Worm (Caenorhabditis elegans) whole organism, young adult: ENCODE results near the gene C06E7.88.

ENCODE experiments used
- B0261.1 ChIP-seq: sonication (generic microtip); optimal IDR thresholded peaks from 2 replicates; lab custom pipeline; 2016; ENCODE audit warnings: mild to moderate bottlenecking, missing genetic modification characterization, moderate library complexity, missing compliant biosample characterization
- C17E4.6 ChIP-seq: fragments of 200-800 bp; sonication (Bioruptor generic); IDR thresholded peaks from 2 replicates; pipeline ENCODE4 v1.3.6; 2022; ENCODE audit warnings: missing genetic modification reagents, missing genetic modification characterization, missing compliant biosample characterization
- F22D6.2 ChIP-seq: sonication (generic microtip); optimal IDR thresholded peaks from 2 replicates; lab custom pipeline; 2016; ENCODE audit warnings: mild to moderate bottlenecking, missing genetic modification characterization, missing compliant biosample characterization
- F33H1.4 ChIP-seq: fragments of 200-800 bp; sonication (Bioruptor generic); IDR thresholded peaks from 2 replicates; pipeline ENCODE4 v1.3.6; 2022; ENCODE audit warnings: missing genetic modification reagents, missing genetic modification characterization, missing compliant biosample characterization
- Y56A3A.18 ChIP-seq: fragments of 200-800 bp; sonication (Bioruptor generic); IDR thresholded peaks from 2 replicates; pipeline ENCODE4 v1.3.6; 2022; ENCODE audit warnings: missing genetic modification reagents, missing genetic modification characterization, missing compliant biosample characterization
- ZK185.1 ChIP-seq: sonication (generic microtip); optimal IDR thresholded peaks from 2 replicates; lab custom pipeline; 2016; ENCODE audit warnings: mild to moderate bottlenecking, missing genetic modification characterization, missing compliant biosample characterization; ENCODE audit not compliant: poor library complexity, severe bottlenecking
- akir-1 ChIP-seq: fragments of 200-800 bp; sonication (Bioruptor generic); optimal IDR thresholded peaks from 2 replicates; lab custom pipeline; 2018; ENCODE audit warnings: mild to moderate bottlenecking, missing genetic modification characterization, moderate library complexity, missing compliant biosample characterization
- attf-5 ChIP-seq: fragments of 200-800 bp; sonication (Bioruptor generic); optimal IDR thresholded peaks from 2 replicates; lab custom pipeline; 2018; ENCODE audit warnings: mild to moderate bottlenecking, missing genetic modification characterization, missing compliant biosample characterization
- bed-1 ChIP-seq: fragments of 200-800 bp; sonication (Bioruptor generic); IDR thresholded peaks from 2 replicates; pipeline ENCODE4 v1.3.6; 2022; ENCODE audit warnings: missing genetic modification reagents, missing genetic modification characterization, missing compliant biosample characterization
- cebp-1 ChIP-seq, 2 experiments: fragments of 200-800 bp in 1 of 2; sonication (Bioruptor generic) in 1 of 2; sonication (generic microtip) in 1 of 2; IDR thresholded peaks in 1 of 2; optimal IDR thresholded peaks in 1 of 2; 2 replicates each; pipeline versions ENCODE4 v1.3.6 to Lab custom; 2017 to 2022; ENCODE audit warnings: missing compliant biosample characterization in 2 of 2, missing genetic modification characterization in 2 of 2, mild to moderate bottlenecking in 1 of 2, missing genetic modification reagents in 1 of 2, moderate library complexity in 1 of 2
- cebp-2 ChIP-seq: fragments of 200-800 bp; sonication (Bioruptor generic); IDR thresholded peaks from 2 replicates; pipeline ENCODE4 v1.3.6; 2022; ENCODE audit warnings: missing genetic modification characterization, missing compliant biosample characterization
- ceh-100 ChIP-seq: fragments of 200-800 bp; sonication (Bioruptor generic); IDR thresholded peaks from 2 replicates; pipeline ENCODE4 v1.3.6; 2022; ENCODE audit warnings: missing genetic modification reagents, missing genetic modification characterization, missing compliant biosample characterization
- ceh-40 ChIP-seq: fragments of 200-800 bp; sonication (Bioruptor generic); IDR thresholded peaks from 2 replicates; pipeline ENCODE4 v1.3.6; 2022; ENCODE audit warnings: missing genetic modification characterization, missing compliant biosample characterization
- die-1 ChIP-seq: sonication (generic microtip); optimal IDR thresholded peaks from 2 replicates; lab custom pipeline; 2016; ENCODE audit warnings: missing genotype, mild to moderate bottlenecking, missing genetic modification characterization, missing compliant biosample characterization
- dox-1 ChIP-seq: fragments of 200-800 bp; sonication (Bioruptor generic); IDR thresholded peaks from 2 replicates; pipeline ENCODE4 v1.3.6; 2022; ENCODE audit warnings: missing genetic modification reagents, missing genetic modification characterization, missing compliant biosample characterization
- efl-1 ChIP-seq: fragments of 150-350 bp; optimal IDR thresholded peaks from 2 replicates; lab custom pipeline; 2014; ENCODE audit warnings: missing biosample characterization, missing genetic modification reagents, missing genetic modification characterization
- him-1 ChIP-seq: sonication (generic microtip); optimal IDR thresholded peaks from 2 replicates; lab custom pipeline; 2016; ENCODE audit warnings: missing genotype, missing genetic modification reagents, missing genetic modification characterization, missing compliant biosample characterization
- hlh-26 ChIP-seq: fragments of 200-800 bp; sonication (Bioruptor generic); conservative IDR thresholded peaks from 2 replicates; pipeline ENCODE4 v1.3.6; 2022; ENCODE audit warnings: missing genetic modification reagents, missing genetic modification characterization, missing compliant biosample characterization
- hmg-1.2 ChIP-seq: fragments of 200-800 bp; sonication (Bioruptor generic); IDR thresholded peaks from 2 replicates; pipeline ENCODE4 v1.3.6; 2022; ENCODE audit warnings: missing genetic modification reagents, missing genetic modification characterization, missing compliant biosample characterization
- hrde-1 ChIP-seq: sonication (generic microtip); optimal IDR thresholded peaks from 2 replicates; lab custom pipeline; 2016; ENCODE audit warnings: missing genetic modification characterization, mild to moderate bottlenecking, missing compliant biosample characterization, moderate library complexity, missing genotype, missing genetic modification reagents, borderline replicate concordance
- lin-26 ChIP-seq: fragments of 200-800 bp; sonication (Bioruptor generic); IDR thresholded peaks from 2 replicates; pipeline ENCODE4 v1.3.6; 2022; ENCODE audit warnings: missing genetic modification reagents, missing genetic modification characterization, missing compliant biosample characterization
- lin-40 ChIP-seq: sonication (generic microtip); optimal IDR thresholded peaks from 2 replicates; lab custom pipeline; 2016; ENCODE audit warnings: missing genetic modification characterization, mild to moderate bottlenecking, missing compliant biosample characterization, missing genotype, missing genetic modification reagents
- lir-1 ChIP-seq: fragments of 200-800 bp; sonication (Bioruptor generic); conservative IDR thresholded peaks from 2 replicates; pipeline ENCODE4 v1.3.6; 2022; ENCODE audit warnings: missing genetic modification reagents, missing genetic modification characterization, missing compliant biosample characterization
- madf-3 ChIP-seq: fragments of 200-800 bp; sonication (Bioruptor generic); IDR thresholded peaks from 2 replicates; pipeline ENCODE4 v1.3.6; 2022; ENCODE audit warnings: missing genetic modification reagents, missing genetic modification characterization, missing compliant biosample characterization
- madf-8 ChIP-seq: fragments of 200-800 bp; sonication (Bioruptor generic); conservative IDR thresholded peaks from 2 replicates; pipeline ENCODE4 v1.3.6; 2022; ENCODE audit warnings: missing genetic modification reagents, missing genetic modification characterization, missing compliant biosample characterization
- nhr-120 ChIP-seq: fragments of 200-800 bp; sonication (Bioruptor generic); IDR thresholded peaks from 2 replicates; pipeline ENCODE4 v1.3.6; 2022; ENCODE audit warnings: missing genetic modification characterization, missing compliant biosample characterization
- nhr-27 ChIP-seq: fragments of 200-800 bp; sonication (Bioruptor generic); optimal IDR thresholded peaks from 2 replicates; lab custom pipeline; 2018; ENCODE audit warnings: mild to moderate bottlenecking, missing genetic modification characterization, moderate library complexity, missing compliant biosample characterization
- nhr-80 ChIP-seq: sonication (generic microtip); optimal IDR thresholded peaks from 2 replicates; lab custom pipeline; 2016; ENCODE audit warnings: missing genetic modification characterization, missing compliant biosample characterization
- rpc-1 ChIP-seq, 2 experiments: fragments of 150-350 bp in 1 of 2; sonication (generic microtip) in 1 of 2; optimal IDR thresholded peaks; 2 replicates each; lab custom pipeline; 2014 to 2018; ENCODE audit warnings: missing biosample characterization in 1 of 2, missing genetic modification characterization in 1 of 2, missing genetic modification reagents in 1 of 2, missing genotype in 1 of 2
- snpc-4 ChIP-seq, 5 experiments: fragments of 150-350 bp in 1 of 5; sonication (generic microtip) in 4 of 5; optimal IDR thresholded peaks; 2 replicates each; lab custom pipeline; 2014 to 2018; ENCODE audit warnings: missing genetic modification characterization in 5 of 5, missing biosample characterization in 3 of 5, antibody characterized with exemption in 2 of 5, mild to moderate bottlenecking in 2 of 5, missing compliant biosample characterization in 2 of 5, missing genotype in 2 of 5, moderate library complexity in 2 of 5, missing genetic modification reagents in 1 of 5
- tbp1 ChIP-seq: fragments of 200-800 bp; sonication (Bioruptor generic); optimal IDR thresholded peaks from 2 replicates; lab custom pipeline; 2018; ENCODE audit warnings: mild to moderate bottlenecking, missing genetic modification characterization, missing compliant biosample characterization
- tbx-9 ChIP-seq: sonication (generic microtip); optimal IDR thresholded peaks from 2 replicates; lab custom pipeline; 2016; ENCODE audit warnings: borderline replicate concordance, missing genetic modification characterization, inconsistent platforms, missing compliant biosample characterization
- tlf-1 ChIP-seq: fragments of 200-800 bp; sonication (Bioruptor generic); optimal IDR thresholded peaks from 2 replicates; lab custom pipeline; 2018; ENCODE audit warnings: mild to moderate bottlenecking, missing genetic modification characterization, missing compliant biosample characterization
- unc-130 ChIP-seq: sonication (generic microtip); optimal IDR thresholded peaks from 2 replicates; lab custom pipeline; 2016; ENCODE audit warnings: missing genetic modification reagents, missing genetic modification characterization, missing compliant biosample characterization
- unc-62 ChIP-seq: fragments of 150-350 bp; optimal IDR thresholded peaks from 2 replicates; lab custom pipeline; 2014; ENCODE audit warnings: missing biosample characterization, missing genetic modification reagents, missing genetic modification characterization
- ztf-25 ChIP-seq: fragments of 200-800 bp; sonication (Bioruptor generic); IDR thresholded peaks from 2 replicates; pipeline ENCODE4 v1.3.6; 2022; ENCODE audit warnings: missing genetic modification reagents, missing genetic modification characterization, missing compliant biosample characterization

Gene C06E7.88

DNA sequence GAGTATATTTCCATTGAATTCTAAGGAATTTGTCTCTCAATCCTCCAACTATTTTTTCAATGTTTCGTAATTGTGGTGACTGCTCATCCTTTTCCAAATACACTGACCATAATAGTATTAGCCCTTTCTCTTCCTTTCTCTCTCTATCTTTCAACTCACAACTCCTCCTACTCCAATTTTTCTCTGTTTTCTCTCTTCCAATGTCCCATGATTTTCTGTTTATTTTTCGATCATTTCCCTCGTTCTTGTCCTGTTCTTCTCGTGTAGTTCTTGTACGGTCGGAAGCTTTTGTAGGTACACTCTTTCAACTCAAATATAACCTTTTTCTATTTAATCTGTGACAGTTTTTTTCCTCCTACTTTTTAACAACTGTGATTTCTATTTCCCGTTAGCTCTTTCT is 45.1 kb downstream of the C06E7.88 start:
- TF ChIP-seq nhr-80 (tag; lab: Kevin White, UChicago), result peak; percentile 40
- no peak for TF ChIP-seq snpc-4 (GFP tag; optimal IDR thresholded peaks at IDR 0.05; lab: Kevin White, UChicago)
- TF ChIP-seq snpc-4 (tag; optimal IDR thresholded peaks at IDR 0.05; lab: Kevin White, UChicago), result no peak

DNA sequence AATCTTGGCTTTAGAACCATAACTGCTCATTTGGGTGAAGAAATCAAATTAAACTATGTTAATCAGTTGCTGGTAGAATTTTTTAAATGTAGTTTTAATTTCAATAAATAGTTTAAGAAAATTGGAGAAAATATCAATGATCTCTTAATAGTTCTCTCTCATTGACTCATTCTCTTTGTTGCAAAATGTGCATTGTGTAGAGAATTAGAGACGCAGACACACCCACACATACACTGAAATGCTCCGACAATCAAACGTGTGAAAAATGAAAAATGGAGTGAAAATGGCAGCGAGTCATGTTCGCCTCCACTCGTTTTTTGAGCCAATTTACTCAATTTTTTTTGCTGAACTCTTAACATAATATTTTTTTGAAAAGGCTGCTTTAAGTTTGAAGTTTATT is 46.1 kb downstream of the C06E7.88 start:
- peak; percentile 19 for TF ChIP-seq nhr-80 (tag; lab: Kevin White, UChicago)
- no peak for TF ChIP-seq unc-62 (GFP tag; lab: Kevin White, UChicago)

- no peak for TF ChIP-seq die-1 (tag; lab: Kevin White, UChicago)
- TF ChIP-seq cebp-1 (GFP tag; IDR thresholded peaks at IDR 0.05; lab: Robert Waterston, UW), result no peak
- TF ChIP-seq cebp-1 (tag; optimal IDR thresholded peaks at IDR 0.05; lab: Kevin White, UChicago), result peak; percentile 35
Observed at ce11 chrIV:5820056-5820799, 46.9 kb downstream of the C06E7.88 start.

- TF ChIP-seq efl-1 (GFP tag; lab: Kevin White, UChicago) (no peak), akir-1 (GFP tag; lab: Kevin White, UChicago) (no peak), snpc-4 (GFP tag; optimal IDR thresholded peaks at IDR 0.05; lab: Kevin White, UChicago) (no peak), snpc-4 (tag; optimal IDR thresholded peaks at IDR 0.05; lab: Kevin White, UChicago) (peak in 1 of 4 experiments; percentile 16), attf-5 (GFP tag; lab: Kevin White, UChicago) (peak; percentile 18), nhr-80 (tag; lab: Kevin White, UChicago) (peak; percentile 88), him-1 (no peak), cebp-1 (GFP tag; IDR thresholded peaks at IDR 0.05; lab: Robert Waterston, UW) (no peak), cebp-1 (tag; optimal IDR thresholded peaks at IDR 0.05; lab: Kevin White, UChicago) (peak; percentile 50), rpc-1 (optimal IDR thresholded peaks at IDR 0.05; lab: Kevin White, UChicago) (no peak), rpc-1 (tag; optimal IDR thresholded peaks at IDR 0.05; lab: Kevin White, UChicago) (no peak), C17E4.6 (GFP tag; lab: Robert Waterston, UW) (no peak), F33H1.4 (GFP tag; lab: Robert Waterston, UW) (no peak), tbp1 (peak; percentile 13), hmg-1.2 (peak; percentile 97), hlh-26 (no peak), madf-3 (no peak), hrde-1 (tag; lab: Kevin White, UChicago) (no peak), ceh-100 (GFP tag; lab: Robert Waterston, UW) (no peak), nhr-120 (GFP tag; lab: Robert Waterston, UW) (no peak), bed-1 (GFP tag; lab: Robert Waterston, UW) (no peak), nhr-27 (tag; lab: Kevin White, UChicago) (no peak), lin-26 (no peak), B0261.1 (tag; lab: Kevin White, UChicago) (no peak), Y56A3A.18 (GFP tag; lab: Robert Waterston, UW) (0 out of 2 replicates have a peak, but pooled peaks have one; percentile 66), ztf-25 (GFP tag; lab: Robert Waterston, UW) (no peak), tlf-1 (GFP tag; lab: Kevin White, UChicago) (no peak), cebp-2 (GFP tag; lab: Robert Waterston, UW) (no peak), unc-130 (GFP tag; lab: Kevin White, UChicago) (no peak), lin-40 (tag; lab: Kevin White, UChicago) (peak; percentile 18), ceh-40 (no peak), F22D6.2 (no peak), madf-8 (GFP tag; lab: Robert Waterston, UW) (no peak), dox-1 (GFP tag; lab: Robert Waterston, UW) (no peak; the same call in 1 of the 2 replicates), tbx-9 (tag; lab: Kevin White, UChicago) (no peak), lir-1 (GFP tag; lab: Robert Waterston, UW) (no peak), ZK185.1 (tag; lab: Kevin White, UChicago) (peak; percentile 3)
Observed at ce11 chrIV:5817459-5817858, 49.6 kb downstream of the C06E7.88 start.
